Worm (Caenorhabditis elegans) whole organism, young adult: ENCODE data around the gene T25G12.3.

ENCODE experiments used
- D2030.7 ChIP-seq: fragments of 200-800 bp; sonication (Bioruptor generic); IDR thresholded peaks from 2 replicates; pipeline ENCODE4 v1.3.6; 2022; ENCODE audit warnings: missing genetic modification reagents, missing genetic modification characterization, missing compliant biosample characterization
- F22D6.2 ChIP-seq: sonication (generic microtip); optimal IDR thresholded peaks from 2 replicates; lab custom pipeline; 2016; ENCODE audit warnings: mild to moderate bottlenecking, missing genetic modification characterization, missing compliant biosample characterization
- Y53G8AR.9 ChIP-seq: fragments of 200-800 bp; sonication (Bioruptor generic); conservative IDR thresholded peaks from 2 replicates; pipeline ENCODE4 v1.3.6; 2022; ENCODE audit warnings: missing genetic modification reagents, missing genetic modification characterization, missing compliant biosample characterization
- Y56A3A.18 ChIP-seq: fragments of 200-800 bp; sonication (Bioruptor generic); IDR thresholded peaks from 2 replicates; pipeline ENCODE4 v1.3.6; 2022; ENCODE audit warnings: missing genetic modification reagents, missing genetic modification characterization, missing compliant biosample characterization
- Y67H2A.10 ChIP-seq: fragments of 200-800 bp; sonication (Bioruptor generic); conservative IDR thresholded peaks from 2 replicates; pipeline ENCODE4 v1.3.6; 2022; ENCODE audit warnings: missing genetic modification reagents, missing genetic modification characterization, missing compliant biosample characterization
- akir-1 ChIP-seq: fragments of 200-800 bp; sonication (Bioruptor generic); optimal IDR thresholded peaks from 2 replicates; lab custom pipeline; 2018; ENCODE audit warnings: mild to moderate bottlenecking, missing genetic modification characterization, moderate library complexity, missing compliant biosample characterization
- aptf-2 ChIP-seq: fragments of 200-800 bp; sonication (Bioruptor generic); conservative IDR thresholded peaks from 2 replicates; pipeline ENCODE4 v1.3.6; 2022; ENCODE audit warnings: missing genetic modification reagents, missing genetic modification characterization, missing compliant biosample characterization
- athp-1 ChIP-seq: sonication (generic microtip); optimal IDR thresholded peaks from 2 replicates; lab custom pipeline; 2017; ENCODE audit warnings: mild to moderate bottlenecking, missing genetic modification characterization, missing compliant biosample characterization
- bed-1 ChIP-seq: fragments of 200-800 bp; sonication (Bioruptor generic); IDR thresholded peaks from 2 replicates; pipeline ENCODE4 v1.3.6; 2022; ENCODE audit warnings: missing genetic modification reagents, missing genetic modification characterization, missing compliant biosample characterization
- dox-1 ChIP-seq: fragments of 200-800 bp; sonication (Bioruptor generic); IDR thresholded peaks from 2 replicates; pipeline ENCODE4 v1.3.6; 2022; ENCODE audit warnings: missing genetic modification reagents, missing genetic modification characterization, missing compliant biosample characterization
- ets-4 ChIP-seq: fragments of 200-800 bp; sonication (Bioruptor generic); optimal IDR thresholded peaks from 2 replicates; lab custom pipeline; 2018; ENCODE audit warnings: mild to moderate bottlenecking, missing genetic modification characterization, missing compliant biosample characterization
- hlh-26 ChIP-seq: fragments of 200-800 bp; sonication (Bioruptor generic); conservative IDR thresholded peaks from 2 replicates; pipeline ENCODE4 v1.3.6; 2022; ENCODE audit warnings: missing genetic modification reagents, missing genetic modification characterization, missing compliant biosample characterization
- hmg-1.2 ChIP-seq: fragments of 200-800 bp; sonication (Bioruptor generic); IDR thresholded peaks from 2 replicates; pipeline ENCODE4 v1.3.6; 2022; ENCODE audit warnings: missing genetic modification reagents, missing genetic modification characterization, missing compliant biosample characterization
- hmg-20 ChIP-seq: fragments of 200-800 bp; sonication (Bioruptor generic); IDR thresholded peaks from 2 replicates; pipeline ENCODE4 v1.3.6; 2022; ENCODE audit warnings: missing genetic modification reagents, missing genetic modification characterization, missing compliant biosample characterization
- let-607 ChIP-seq, 2 experiments: fragments of 200-800 bp in 1 of 2; sonication (Bioruptor generic) in 1 of 2; sonication (generic microtip) in 1 of 2; optimal IDR thresholded peaks; 2 replicates each; lab custom pipeline; 2016 to 2018; ENCODE audit warnings: mild to moderate bottlenecking in 2 of 2, missing compliant biosample characterization in 2 of 2, missing genetic modification characterization in 2 of 2, moderate library complexity in 2 of 2, missing genotype in 1 of 2
- lin-35 ChIP-seq, 3 experiments: fragments of 150-350 bp in 2 of 3; sonication (generic microtip) in 1 of 3; optimal IDR thresholded peaks; 2 replicates each; lab custom pipeline; 2014 to 2018; ENCODE audit warnings: missing biosample characterization in 3 of 3, missing genetic modification characterization in 3 of 3, missing genetic modification reagents in 3 of 3
- lin-40 ChIP-seq: sonication (generic microtip); optimal IDR thresholded peaks from 2 replicates; lab custom pipeline; 2016; ENCODE audit warnings: missing genetic modification characterization, mild to moderate bottlenecking, missing compliant biosample characterization, missing genotype, missing genetic modification reagents
- madf-10 ChIP-seq: sonication (generic microtip); optimal IDR thresholded peaks from 2 replicates; lab custom pipeline; 2016; ENCODE audit warnings: mild to moderate bottlenecking, missing genetic modification characterization, missing compliant biosample characterization
- madf-3 ChIP-seq: fragments of 200-800 bp; sonication (Bioruptor generic); IDR thresholded peaks from 2 replicates; pipeline ENCODE4 v1.3.6; 2022; ENCODE audit warnings: missing genetic modification reagents, missing genetic modification characterization, missing compliant biosample characterization
- mel-28 ChIP-seq: sonication (generic microtip); optimal IDR thresholded peaks from 2 replicates; lab custom pipeline; 2016; ENCODE audit warnings: borderline replicate concordance, mild to moderate bottlenecking, missing genetic modification characterization, missing compliant biosample characterization
- nfya-2 ChIP-seq: fragments of 200-800 bp; sonication (Bioruptor generic); IDR thresholded peaks from 2 replicates; pipeline ENCODE4 v1.3.6; 2022; ENCODE audit warnings: missing genetic modification reagents, missing genetic modification characterization, missing compliant biosample characterization
- nhr-120 ChIP-seq: fragments of 200-800 bp; sonication (Bioruptor generic); IDR thresholded peaks from 2 replicates; pipeline ENCODE4 v1.3.6; 2022; ENCODE audit warnings: missing genetic modification characterization, missing compliant biosample characterization
- nhr-80 ChIP-seq: sonication (generic microtip); optimal IDR thresholded peaks from 2 replicates; lab custom pipeline; 2016; ENCODE audit warnings: missing genetic modification characterization, missing compliant biosample characterization
- nhr-90 ChIP-seq: sonication (generic microtip); optimal IDR thresholded peaks from 2 replicates; lab custom pipeline; 2016; ENCODE audit warnings: missing genotype, mild to moderate bottlenecking, missing genetic modification characterization, missing compliant biosample characterization
- rec-8 ChIP-seq, 2 experiments: sonication (generic microtip); optimal IDR thresholded peaks; 2 replicates each; lab custom pipeline; 2016; ENCODE audit warnings: mild to moderate bottlenecking in 2 of 2, missing genetic modification characterization in 2 of 2, missing genetic modification reagents in 2 of 2, missing genotype in 2 of 2, missing biosample characterization in 1 of 2, missing compliant biosample characterization in 1 of 2, moderate library complexity in 1 of 2
- rpc-1 ChIP-seq, 2 experiments: fragments of 150-350 bp in 1 of 2; sonication (generic microtip) in 1 of 2; optimal IDR thresholded peaks; 2 replicates each; lab custom pipeline; 2014 to 2018; ENCODE audit warnings: missing biosample characterization in 1 of 2, missing genetic modification characterization in 1 of 2, missing genetic modification reagents in 1 of 2, missing genotype in 1 of 2
- sea-2 ChIP-seq: fragments of 200-800 bp; sonication (Bioruptor generic); IDR thresholded peaks from 2 replicates; pipeline ENCODE4 v1.3.6; 2022; ENCODE audit warnings: missing genetic modification characterization, missing compliant biosample characterization
- snpc-1.3 ChIP-seq: sonication (generic microtip); optimal IDR thresholded peaks from 2 replicates; lab custom pipeline; 2017; ENCODE audit warnings: missing genetic modification characterization, mild to moderate bottlenecking, missing compliant biosample characterization, antibody characterized with exemption, moderate library complexity, missing genotype, missing genetic modification reagents; ENCODE audit not compliant: insufficient read depth
- snpc-4 ChIP-seq, 5 experiments: fragments of 150-350 bp in 1 of 5; sonication (generic microtip) in 4 of 5; optimal IDR thresholded peaks; 2 replicates each; lab custom pipeline; 2014 to 2018; ENCODE audit warnings: missing genetic modification characterization in 5 of 5, missing biosample characterization in 3 of 5, antibody characterized with exemption in 2 of 5, mild to moderate bottlenecking in 2 of 5, missing compliant biosample characterization in 2 of 5, missing genotype in 2 of 5, moderate library complexity in 2 of 5, missing genetic modification reagents in 1 of 5
- somi-1 ChIP-seq: fragments of 200-800 bp; sonication (Bioruptor generic); optimal IDR thresholded peaks from 2 replicates; lab custom pipeline; 2018; ENCODE audit warnings: mild to moderate bottlenecking, missing genetic modification characterization, missing compliant biosample characterization
- zfh-2 ChIP-seq: fragments of 200-800 bp; sonication (Bioruptor generic); conservative IDR thresholded peaks from 2 replicates; pipeline ENCODE4 v1.3.6; 2022; ENCODE audit warnings: missing genetic modification reagents, missing genetic modification characterization, missing compliant biosample characterization

T25G12.3 gene

ce11 chrX:17205853-17206252 lies 25.6 kb upstream of the T25G12.3 start:
- TF ChIP-seq nhr-80 (peak; percentile 7), snpc-4 (GFP tag; optimal IDR thresholded peaks at IDR 0.05; lab: Kevin White, UChicago) (no peak), snpc-4 (tag; optimal IDR thresholded peaks at IDR 0.05; lab: Kevin White, UChicago) (no peak)

DNA sequence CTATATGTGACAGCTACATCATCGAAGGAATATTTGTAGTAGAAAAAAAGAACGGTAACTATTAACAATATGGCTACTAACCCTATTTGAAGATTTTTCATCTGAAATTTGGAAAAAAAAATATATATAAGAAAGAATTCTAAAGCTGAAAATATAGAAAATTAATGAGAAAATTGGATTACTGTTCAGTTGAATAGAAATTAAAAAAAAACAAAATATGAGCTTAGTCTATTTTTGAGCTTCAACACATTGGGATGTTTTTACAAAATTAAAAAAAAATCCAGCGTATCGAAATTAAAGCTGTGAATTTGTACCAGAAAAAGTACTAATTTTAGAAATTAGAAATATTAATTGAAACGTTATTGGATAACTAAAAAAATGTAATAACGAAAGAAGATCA lies 22.2 kb upstream of the T25G12.3 start, which contains the start of gene T08G2.2:
T08G2.2 (minus strand) TSS at position 101 of the 400 bp plus-strand sequence.
- no peak for TF ChIP-seq Y53G8AR.9 (GFP tag; lab: Robert Waterston, UW)
- TF ChIP-seq hmg-1.2 (GFP tag; lab: Robert Waterston, UW) = no peak
- no peak for TF ChIP-seq D2030.7
- TF ChIP-seq zfh-2 (GFP tag; lab: Robert Waterston, UW) = no peak
- no peak for TF ChIP-seq madf-3 (GFP tag; lab: Robert Waterston, UW)
- no peak for TF ChIP-seq lin-35 (GFP tag; optimal IDR thresholded peaks at IDR 0.05; lab: Kevin White, UChicago)
- no peak for TF ChIP-seq lin-40 (tag; lab: Kevin White, UChicago)
- TF ChIP-seq hlh-26 (GFP tag; lab: Robert Waterston, UW) = no peak
- TF ChIP-seq nfya-2 (GFP tag; lab: Robert Waterston, UW) = no peak

DNA sequence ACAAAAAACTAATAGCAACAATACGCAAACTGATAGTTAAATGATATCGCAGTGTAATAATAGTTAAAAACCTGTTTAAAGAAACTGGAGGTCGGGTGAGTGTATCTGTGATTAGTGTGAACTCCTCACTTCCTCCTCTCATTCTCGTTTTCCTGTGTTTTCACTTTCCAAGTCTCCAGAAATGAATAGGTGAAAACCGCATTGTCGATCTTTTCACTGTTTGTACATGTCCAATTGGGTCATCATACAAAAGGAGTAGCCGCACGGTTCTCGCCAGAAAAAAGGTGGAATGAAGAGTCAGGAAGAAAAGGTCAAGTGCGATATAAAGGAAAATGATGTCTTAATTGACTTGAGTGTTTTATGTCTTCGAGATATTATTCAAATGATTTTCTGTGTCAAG lies 19.9 kb upstream of the T25G12.3 start:
- TF ChIP-seq nfya-2 (GFP tag; lab: Robert Waterston, UW) (no peak), sea-2 (no peak), rpc-1 (optimal IDR thresholded peaks at IDR 0.05; lab: Kevin White, UChicago) (no peak), rpc-1 (tag; optimal IDR thresholded peaks at IDR 0.05; lab: Kevin White, UChicago) (no peak), rec-8 (tag; optimal IDR thresholded peaks at IDR 0.05; lab: Kevin White, UChicago) (no peak), aptf-2 (GFP tag; lab: Robert Waterston, UW) (no peak), akir-1 (GFP tag; lab: Kevin White, UChicago) (no peak), bed-1 (GFP tag; lab: Robert Waterston, UW) (no peak), somi-1 (GFP tag; lab: Kevin White, UChicago) (no peak), dox-1 (GFP tag; lab: Robert Waterston, UW) (no peak), hmg-20 (no peak), mel-28 (tag; lab: Kevin White, UChicago) (no peak), let-607 (tag; optimal IDR thresholded peaks at IDR 0.05; lab: Kevin White, UChicago) (no peak), F22D6.2 (tag; lab: Kevin White, UChicago) (no peak), nhr-120 (GFP tag; lab: Robert Waterston, UW) (no peak), Y56A3A.18 (GFP tag; lab: Robert Waterston, UW) (no peak), nhr-80 (no peak)

DNA sequence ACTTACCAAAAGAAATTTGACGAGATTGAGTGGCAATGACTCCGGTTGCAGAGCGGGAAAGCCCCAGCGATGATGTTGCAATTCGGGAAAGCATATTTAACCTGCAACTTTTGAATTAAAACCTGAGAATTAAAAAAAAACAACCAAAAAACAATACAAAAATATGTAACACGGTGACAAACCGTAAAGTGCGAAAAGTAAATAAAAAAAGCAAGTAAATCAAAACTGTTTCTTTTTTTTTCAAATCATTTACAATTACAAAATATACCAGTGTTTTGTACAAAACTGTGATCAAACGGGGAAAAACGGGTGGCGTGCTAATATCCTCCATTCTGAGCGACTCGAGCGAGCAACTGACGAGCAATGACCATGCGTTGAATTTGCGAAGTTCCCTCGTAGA lies 16.6 kb upstream of the T25G12.3 start, which contains the start of gene acdh-10:
acdh-10 (minus strand) TSS at position 101 of the 400 bp plus-strand sequence.
- TF ChIP-seq snpc-1.3 (no peak), Y67H2A.10 (no peak), athp-1 (tag; lab: Kevin White, UChicago) (no peak), nhr-90 (tag; lab: Kevin White, UChicago) (no peak), madf-10 (tag; lab: Kevin White, UChicago) (no peak)
- TF ChIP-seq, all 124 proteins: peak for 0

DNA sequence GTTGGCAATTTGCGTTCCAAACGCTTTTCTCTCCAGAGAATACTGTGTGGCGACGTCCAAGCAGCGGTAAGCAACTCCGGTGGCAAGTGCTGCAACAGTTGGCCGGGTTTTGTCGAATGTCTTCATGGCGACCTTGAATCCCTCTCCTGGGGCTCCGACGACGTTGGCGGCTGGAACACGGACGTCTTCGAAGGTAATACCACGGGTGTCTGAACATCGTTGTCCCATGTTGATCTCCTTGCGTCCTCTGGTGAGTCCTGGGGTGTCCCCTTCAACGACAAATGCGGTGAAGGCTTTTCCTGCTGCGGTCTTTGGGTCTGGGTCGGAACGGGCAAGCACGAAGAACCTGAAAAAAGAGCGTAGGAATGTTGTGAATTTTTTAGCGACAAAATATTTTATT lies 15.7 kb upstream of the T25G12.3 start:
- no peak for TF ChIP-seq ets-4 (GFP tag; lab: Kevin White, UChicago)
- peak; percentile 45; the same call in 1 of the 2 replicates for TF ChIP-seq zfh-2 (GFP tag; lab: Robert Waterston, UW)
- TF ChIP-seq, all 124 proteins: peak for 1
